Fruit fly (Drosophila melanogaster): ENCODE results near the gene CG10584.

Gene CG10584

dm6 chr3L:21031093-21031930 lies at the start of gene CG10584, which contains the start of gene Polr3E:
CG10584 (minus strand) TSS chr3L:21031360.
Polr3E (plus strand) TSS chr3L:21031825.
- TF ChIP-seq pan (optimal IDR thresholded peaks at IDR 0.05) = no peak

- TF ChIP-seq CG8478 (optimal IDR thresholded peaks at IDR 0.05) (no peak), psq (optimal IDR thresholded peaks at IDR 0.05) (no peak), pan (optimal IDR thresholded peaks at IDR 0.05) (no peak), EcR (GFP tag; optimal IDR thresholded peaks at IDR 0.05) (no peak), usp (GFP tag; optimal IDR thresholded peaks at IDR 0.05) (no peak)
Observed at dm6 chr3L:21080430-21080829, 49.3 kb upstream of the CG10584 start.

DNA sequence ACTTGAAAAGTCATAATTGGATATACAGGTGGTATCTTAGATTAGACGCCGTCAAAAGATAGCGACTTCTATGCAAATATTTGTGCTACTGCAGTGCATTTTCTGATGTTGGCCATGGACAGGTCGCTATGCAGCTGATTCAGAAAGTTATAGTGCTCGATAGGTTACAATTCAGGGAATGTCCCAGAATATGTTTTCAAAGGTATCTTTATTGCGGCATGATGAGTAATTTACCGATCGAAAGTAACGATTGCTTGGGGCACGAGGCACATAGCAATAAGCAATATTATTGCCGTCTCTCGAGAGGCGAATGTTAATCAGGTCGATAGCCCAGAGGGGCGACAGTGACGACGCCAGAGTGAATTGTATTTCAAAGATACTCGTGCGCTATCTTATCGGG lies 38.9 kb upstream of the CG10584 start:
- no peak for TF ChIP-seq EcR (GFP tag; optimal IDR thresholded peaks at IDR 0.05)

DNA sequence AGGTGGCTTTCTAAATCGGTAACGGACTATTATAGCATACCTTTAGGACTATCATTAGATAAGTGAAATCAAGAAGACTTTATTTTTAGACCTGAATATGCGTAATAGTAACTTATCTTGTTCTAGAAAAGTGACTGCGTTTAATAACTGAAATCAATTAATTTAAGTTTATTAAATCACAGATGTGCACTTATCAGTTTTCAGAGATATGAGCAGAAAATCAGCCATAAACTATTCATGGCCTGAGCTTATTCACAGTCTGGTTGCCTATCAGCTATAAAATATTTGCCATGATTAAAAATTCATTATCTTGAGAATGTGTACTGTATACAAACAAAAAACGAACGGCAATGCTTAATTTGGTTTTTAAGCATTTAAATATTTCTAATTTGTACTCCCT lies 38.3 kb upstream of the CG10584 start:
- TF ChIP-seq usp (GFP tag; optimal IDR thresholded peaks at IDR 0.05) = no peak
- TF ChIP-seq CG8478 (optimal IDR thresholded peaks at IDR 0.05) = no peak
- no peak for TF ChIP-seq pan (optimal IDR thresholded peaks at IDR 0.05)
- no peak for TF ChIP-seq Dll (optimal IDR thresholded peaks at IDR 0.05)
- no peak for TF ChIP-seq psq (optimal IDR thresholded peaks at IDR 0.05)
- no peak for TF ChIP-seq EcR (GFP tag; optimal IDR thresholded peaks at IDR 0.05)

DNA sequence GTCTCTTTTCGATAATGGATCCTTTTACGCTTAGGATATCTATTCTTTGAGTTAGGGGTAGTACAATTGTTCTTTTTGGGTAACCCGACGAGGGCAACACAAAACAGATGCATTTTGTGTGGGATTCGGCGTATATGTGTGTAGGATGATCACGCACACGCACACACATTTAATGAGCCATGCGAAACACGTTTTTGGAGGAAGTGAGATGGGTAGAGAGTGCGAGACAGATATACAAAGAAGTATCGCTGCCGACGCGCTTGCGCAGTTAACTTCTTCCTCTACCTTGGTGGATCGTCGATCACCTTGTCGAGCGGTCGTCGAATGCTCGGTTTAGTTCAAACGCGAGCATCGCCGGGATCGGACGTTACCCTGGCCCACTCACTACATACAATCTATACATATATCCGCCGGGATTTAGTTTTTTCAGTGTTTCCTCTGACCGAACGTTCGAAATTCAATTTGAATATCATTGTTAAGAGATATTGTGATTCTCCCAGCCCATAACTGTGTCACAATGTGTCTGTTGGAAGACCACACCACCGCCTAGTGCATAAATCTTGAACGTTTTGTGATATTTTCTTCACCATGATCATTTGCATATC lies 36.5 kb upstream of the CG10584 start:
- TF ChIP-seq pan (optimal IDR thresholded peaks at IDR 0.05) = no peak
- TF ChIP-seq CG8478 (optimal IDR thresholded peaks at IDR 0.05) = no peak
- TF ChIP-seq EcR (GFP tag; optimal IDR thresholded peaks at IDR 0.05) = no peak

DNA sequence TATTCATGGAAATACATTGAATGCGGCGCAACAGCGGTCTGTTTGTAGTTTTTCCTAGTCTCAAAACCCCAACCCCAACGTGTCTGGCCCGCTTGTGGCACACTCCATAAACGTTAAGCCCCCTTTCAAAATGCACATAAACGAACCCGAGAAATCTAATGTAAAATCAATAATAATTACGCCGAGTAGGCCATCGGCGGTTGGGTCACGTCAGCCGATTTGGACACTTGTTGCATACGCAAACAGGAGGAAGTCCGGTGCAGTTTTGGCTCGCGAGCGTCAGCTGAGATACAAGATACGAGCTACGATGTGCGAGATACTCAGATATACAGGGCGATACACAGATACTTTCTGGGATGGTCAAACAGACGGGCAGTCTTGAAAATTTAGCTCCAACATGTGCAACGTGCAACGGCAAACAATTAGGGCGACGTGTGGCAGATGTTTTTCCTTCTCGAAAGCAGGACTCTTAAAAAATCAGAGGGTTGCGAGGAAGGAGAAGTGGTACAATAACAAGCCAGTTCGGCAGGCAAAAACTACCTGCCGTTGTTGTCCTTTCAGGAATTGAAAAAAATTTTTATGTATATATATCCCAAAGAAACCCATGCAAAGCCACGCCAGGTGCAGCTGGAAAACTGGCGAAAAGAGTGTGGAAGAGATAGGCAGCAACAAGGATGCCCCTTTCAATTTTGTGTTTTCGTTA lies 35.2 kb upstream of the CG10584 start:
- TF ChIP-seq EcR (GFP tag; optimal IDR thresholded peaks at IDR 0.05) = no peak

DNA sequence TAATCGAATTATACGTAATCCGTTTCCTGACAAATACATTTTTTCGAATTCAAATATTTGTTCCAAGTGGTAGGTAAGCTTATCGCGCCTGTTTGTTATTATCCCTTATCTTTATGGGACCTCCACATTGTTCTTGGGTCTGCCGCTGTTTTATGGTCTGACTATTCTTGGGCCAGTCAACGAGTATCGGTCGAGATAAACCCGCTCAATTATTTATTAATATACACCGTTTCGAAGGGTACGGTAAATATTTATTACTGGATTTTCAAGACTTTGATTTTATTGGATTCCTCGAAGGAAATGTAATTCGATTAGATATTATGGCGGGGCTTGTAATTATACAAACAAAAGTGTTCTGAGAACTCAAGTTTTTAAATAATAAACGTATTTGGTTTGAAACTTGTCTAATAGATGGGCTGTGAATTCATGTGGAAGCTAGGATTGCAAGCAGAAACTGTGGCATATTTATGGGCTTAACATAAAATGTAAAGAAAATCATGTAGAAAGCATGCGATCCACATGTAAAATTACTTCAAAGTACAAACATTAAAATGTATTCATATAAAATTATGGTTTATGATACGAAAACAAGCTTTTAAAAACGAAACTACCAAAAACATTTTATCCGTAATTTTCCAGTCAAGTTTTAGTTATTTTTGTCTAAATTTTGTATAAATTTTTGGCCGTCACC lies 34.2 kb upstream of the CG10584 start, which contains the start of gene CG43072:
Gene CG43072 (plus strand): TSS at position 641 of the 691 bp plus-strand sequence.
- TF ChIP-seq usp (GFP tag; optimal IDR thresholded peaks at IDR 0.05) (no peak), psq (optimal IDR thresholded peaks at IDR 0.05) (no peak), Dll (optimal IDR thresholded peaks at IDR 0.05) (no peak), pan (optimal IDR thresholded peaks at IDR 0.05) (no peak), CG8478 (optimal IDR thresholded peaks at IDR 0.05) (no peak), EcR (GFP tag; optimal IDR thresholded peaks at IDR 0.05) (no peak)

DNA sequence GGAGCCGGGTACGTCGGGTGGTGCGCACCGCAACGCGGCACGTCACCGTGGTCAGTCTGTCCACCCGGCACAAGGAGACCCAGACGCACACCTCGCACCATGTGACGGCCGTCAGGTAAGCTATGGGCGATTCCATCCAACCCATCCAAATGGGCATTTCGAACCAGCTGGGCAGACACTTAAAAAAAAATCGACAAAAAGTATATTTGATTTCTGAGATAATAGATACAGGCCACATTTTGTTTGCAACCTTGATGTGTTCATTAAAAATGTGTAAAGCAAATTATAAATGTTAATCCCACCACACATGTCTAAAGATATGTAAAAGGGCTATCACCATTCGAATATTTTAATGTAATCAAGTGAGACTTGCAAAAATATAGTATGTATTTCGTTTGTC lies 33.4 kb upstream of the CG10584 start:
- no peak for TF ChIP-seq pan (optimal IDR thresholded peaks at IDR 0.05)
- no peak for TF ChIP-seq usp (GFP tag; optimal IDR thresholded peaks at IDR 0.05)
- TF ChIP-seq CG8478 (optimal IDR thresholded peaks at IDR 0.05) = no peak
- no peak for TF ChIP-seq EcR (GFP tag; optimal IDR thresholded peaks at IDR 0.05)
- no peak for TF ChIP-seq psq (optimal IDR thresholded peaks at IDR 0.05)
- no peak for TF ChIP-seq Dll (optimal IDR thresholded peaks at IDR 0.05)

- TF ChIP-seq usp (GFP tag; optimal IDR thresholded peaks at IDR 0.05) (no peak), CG8478 (optimal IDR thresholded peaks at IDR 0.05) (no peak), Dll (optimal IDR thresholded peaks at IDR 0.05) (no peak), EcR (GFP tag; optimal IDR thresholded peaks at IDR 0.05) (no peak), psq (optimal IDR thresholded peaks at IDR 0.05) (no peak), pan (optimal IDR thresholded peaks at IDR 0.05) (no peak)
Observed at dm6 chr3L:21061968-21062367, 30.8 kb upstream of the CG10584 start.

- TF ChIP-seq EcR (GFP tag; optimal IDR thresholded peaks at IDR 0.05) (no peak), psq (optimal IDR thresholded peaks at IDR 0.05) (no peak), pan (optimal IDR thresholded peaks at IDR 0.05) (no peak), usp (GFP tag; optimal IDR thresholded peaks at IDR 0.05) (no peak), Dll (optimal IDR thresholded peaks at IDR 0.05) (no peak), CG8478 (optimal IDR thresholded peaks at IDR 0.05) (no peak)
Observed at dm6 chr3L:21060189-21061070, 29.3 kb upstream of the CG10584 start.

DNA sequence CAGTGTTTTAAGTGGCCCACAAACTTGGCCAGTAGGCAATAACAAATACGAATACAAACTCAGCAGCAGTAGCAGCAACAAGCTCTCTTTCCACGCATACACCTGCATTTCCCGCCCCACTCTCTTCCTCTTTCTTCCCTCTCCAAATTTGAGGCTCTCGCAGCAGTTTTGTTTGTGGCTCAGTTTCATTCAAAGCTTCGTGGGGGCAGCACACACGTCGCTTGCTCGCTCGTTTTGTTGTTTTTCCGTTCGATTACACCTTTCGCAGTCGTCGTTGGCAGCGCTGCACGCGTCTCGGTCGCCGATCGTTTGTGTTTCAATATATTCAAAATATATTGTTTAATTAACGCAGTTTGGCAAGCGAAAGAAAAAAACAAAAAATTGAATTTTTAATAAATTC lies 27.5 kb upstream of the CG10584 start:
- no peak for TF ChIP-seq CG8478 (optimal IDR thresholded peaks at IDR 0.05)
- TF ChIP-seq EcR (GFP tag; optimal IDR thresholded peaks at IDR 0.05) = no peak
- peak; percentile 80 for TF ChIP-seq Dll (optimal IDR thresholded peaks at IDR 0.05)
- TF ChIP-seq usp (GFP tag; optimal IDR thresholded peaks at IDR 0.05) = no peak
